Comparison of ENCODE assay signal across 1 fruit fly cellular context in the genomic region with DNA sequence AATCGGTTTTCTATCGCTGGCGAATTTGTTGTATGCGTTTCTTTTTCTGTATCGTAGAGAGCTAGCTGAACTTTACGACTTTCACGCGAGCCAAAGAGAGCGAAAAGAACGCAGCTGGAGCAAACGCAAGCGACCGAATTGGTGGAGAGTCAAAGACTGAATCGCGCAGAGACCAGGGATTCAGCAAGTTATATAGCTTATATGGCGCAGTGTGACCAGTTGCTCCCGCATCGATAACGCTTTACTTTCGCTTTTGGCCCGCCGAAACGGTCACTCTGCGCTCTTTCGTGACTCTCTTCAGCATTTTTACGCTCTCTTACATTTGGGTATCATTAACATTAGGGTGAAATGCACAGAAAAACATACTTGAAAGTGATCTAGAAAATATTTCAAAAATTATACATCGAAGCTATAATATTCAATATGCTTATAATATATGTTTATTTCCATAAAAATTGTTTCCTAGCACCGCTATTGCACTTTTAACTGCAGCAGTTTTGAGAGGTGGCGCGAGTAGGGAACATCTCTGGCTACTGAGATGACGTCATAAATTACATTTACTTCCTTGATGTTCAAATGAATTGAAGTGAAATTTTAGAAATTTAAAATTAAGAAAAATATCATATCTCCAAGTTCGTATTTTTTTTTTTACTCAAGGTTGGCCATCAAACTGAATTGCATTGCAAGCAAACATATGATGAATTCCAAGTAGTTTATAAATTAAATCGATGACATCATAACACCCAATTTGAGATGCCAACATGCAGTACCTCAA.
TF ChIP-seq lines count a peak whose summit lies in the region.

TSS of gene glec (minus strand) at position 169 of the 775 bp plus-strand sequence.

TF ChIP-seq in whole organism, embryonic, 481 proteins besides CTCF, POLR2A, EP300 and RAD21 (continued from another document and continues in another):
- no peak for TF ChIP-seq gcm2 (GFP tag; optimal IDR thresholded peaks at IDR 0.05; lab: Kevin White, UChicago)
- TF ChIP-seq lbe (GFP tag; optimal IDR thresholded peaks at IDR 0.05; lab: Kevin White, UChicago), result peak; percentile 19
- TF ChIP-seq CG7372 (GFP tag; IDR thresholded peaks at IDR 0.05; lab: Robert Waterston, UW), result no peak; the same call in 1 of the 2 replicates
- TF ChIP-seq CG34376 (GFP tag; optimal IDR thresholded peaks at IDR 0.05; lab: Kevin White, UChicago), result peak; percentile 28
- no peak for TF ChIP-seq jigr1 (GFP tag; IDR thresholded peaks at IDR 0.05; lab: Robert Waterston, UW)
- no peak for TF ChIP-seq NK7.1 (GFP tag; optimal IDR thresholded peaks at IDR 0.05; lab: Kevin White, UChicago)
- no peak for TF ChIP-seq fru (optimal IDR thresholded peaks at IDR 0.05; lab: Kevin White, UChicago)
- TF ChIP-seq ham (GFP tag; IDR thresholded peaks at IDR 0.05; lab: Robert Waterston, UW), result no peak
- TF ChIP-seq CG30403 (GFP tag; optimal IDR thresholded peaks at IDR 0.05; lab: Kevin White, UChicago), result peak; percentile 41
- TF ChIP-seq tgo (GFP tag; IDR thresholded peaks at IDR 0.05; lab: Robert Waterston, UW), result 0 out of 3 replicates have a peak, but pooled peaks have one; percentile 31
- TF ChIP-seq YL-1 (GFP tag; optimal IDR thresholded peaks at IDR 0.05; lab: Kevin White, UChicago), result peak; percentile 38
- no peak for TF ChIP-seq D (optimal IDR thresholded peaks at IDR 0.05; lab: Kevin White, UChicago)
- TF ChIP-seq D (GFP tag; optimal IDR thresholded peaks at IDR 0.05; lab: Kevin White, UChicago), result no peak
- peak; percentile 73; the same call in 2 of the 3 replicates for TF ChIP-seq otp (GFP tag; IDR thresholded peaks at IDR 0.05; lab: Robert Waterston, UW)
- TF ChIP-seq Scr (GFP tag; IDR thresholded peaks at IDR 0.05; lab: Robert Waterston, UW; ENCODE audit: partially characterized antibody), result peak; percentile 56
- no peak for TF ChIP-seq sd (tag; optimal IDR thresholded peaks at IDR 0.05; lab: Kevin White, UChicago)
- peak; percentile 31 for TF ChIP-seq Xbp1 (GFP tag; optimal IDR thresholded peaks at IDR 0.05; lab: Kevin White, UChicago)
- TF ChIP-seq unpg (GFP tag; optimal IDR thresholded peaks at IDR 0.05; lab: Kevin White, UChicago), result no peak
- no peak for TF ChIP-seq Oaz (GFP tag; IDR thresholded peaks at IDR 0.05; lab: Robert Waterston, UW)
- TF ChIP-seq schlank (tag; optimal IDR thresholded peaks at IDR 0.05; lab: Kevin White, UChicago), result peak; percentile 18
- TF ChIP-seq jing (GFP tag; optimal IDR thresholded peaks at IDR 0.05; lab: Kevin White, UChicago), result no peak
- peak; percentile 5; the same call in 1 of the 2 replicates for TF ChIP-seq Awh (GFP tag; IDR thresholded peaks at IDR 0.05; lab: Robert Waterston, UW)
- TF ChIP-seq CG10431 (GFP tag; optimal IDR thresholded peaks at IDR 0.05; lab: Kevin White, UChicago), result no peak
- TF ChIP-seq dan (GFP tag; IDR thresholded peaks at IDR 0.05; lab: Robert Waterston, UW), result no peak
- TF ChIP-seq H2.0 (GFP tag; IDR thresholded peaks at IDR 0.05; lab: Robert Waterston, UW), result no peak
- no peak for TF ChIP-seq lov (optimal IDR thresholded peaks at IDR 0.05; lab: Kevin White, UChicago)
- TF ChIP-seq lov (GFP tag; IDR thresholded peaks at IDR 0.05; lab: Robert Waterston, UW), result 0 out of 3 replicates have a peak, but pooled peaks have one; percentile 65
- TF ChIP-seq dm (GFP tag; optimal IDR thresholded peaks at IDR 0.05; lab: Kevin White, UChicago), result no peak
- no peak for TF ChIP-seq Ravus (GFP tag; IDR thresholded peaks at IDR 0.05; lab: Robert Waterston, UW)
- TF ChIP-seq ttk (GFP tag; IDR thresholded peaks at IDR 0.05; lab: Robert Waterston, UW), result peak; percentile 46; the same call in 1 of the 2 replicates
- TF ChIP-seq slp2 (GFP tag; optimal IDR thresholded peaks at IDR 0.05; lab: Kevin White, UChicago), result no peak
- TF ChIP-seq Gsc (GFP tag; IDR thresholded peaks at IDR 0.05; lab: Robert Waterston, UW), result no peak
- peak; percentile 42; the same call in 1 of the 3 replicates for TF ChIP-seq zen2 (GFP tag; IDR thresholded peaks at IDR 0.05; lab: Robert Waterston, UW; ENCODE audit: partially characterized antibody)
- no peak for TF ChIP-seq Usf (GFP tag; optimal IDR thresholded peaks at IDR 0.05; lab: Kevin White, UChicago)
- no peak for TF ChIP-seq Mes4 (GFP tag; optimal IDR thresholded peaks at IDR 0.05; lab: Kevin White, UChicago)
- TF ChIP-seq CG8924 (tag; optimal IDR thresholded peaks at IDR 0.05; lab: Kevin White, UChicago), result peak; percentile 52
- peak; percentile 75 for TF ChIP-seq rib (GFP tag; IDR thresholded peaks at IDR 0.05; lab: Robert Waterston, UW)
- TF ChIP-seq Max (GFP tag; optimal IDR thresholded peaks at IDR 0.05; lab: Kevin White, UChicago), result peak; percentile 19
- no peak for TF ChIP-seq Taf1 (GFP tag; IDR thresholded peaks at IDR 0.05; lab: Robert Waterston, UW)
- peak; percentile 48 for TF ChIP-seq CG1602 (GFP tag; optimal IDR thresholded peaks at IDR 0.05; lab: Kevin White, UChicago)
- TF ChIP-seq CG1792 (GFP tag; optimal IDR thresholded peaks at IDR 0.05; lab: Kevin White, UChicago), result peak; percentile 7
- no peak for TF ChIP-seq pho (GFP tag; optimal IDR thresholded peaks at IDR 0.05; lab: Kevin White, UChicago)
- TF ChIP-seq CG30431 (GFP tag; optimal IDR thresholded peaks at IDR 0.05; lab: Kevin White, UChicago), result no peak
- TF ChIP-seq stc (GFP tag; IDR thresholded peaks at IDR 0.05; lab: Robert Waterston, UW), result no peak; the same call in none of the 2 replicates
- TF ChIP-seq CG14710 (tag; optimal IDR thresholded peaks at IDR 0.05; lab: Kevin White, UChicago), result peak; percentile 6
- peak; percentile 69 for TF ChIP-seq caup (GFP tag; optimal IDR thresholded peaks at IDR 0.05; lab: Kevin White, UChicago; ENCODE audit: severe bottlenecking)
- TF ChIP-seq Aef1 (GFP tag; IDR thresholded peaks at IDR 0.05; lab: Robert Waterston, UW), result no peak
- peak; percentile 16; the same call in 1 of the 2 replicates for TF ChIP-seq Atf6 (GFP tag; IDR thresholded peaks at IDR 0.05; lab: Robert Waterston, UW)
- no peak for TF ChIP-seq Atf-2 (GFP tag; optimal IDR thresholded peaks at IDR 0.05; lab: Kevin White, UChicago)
- no peak for TF ChIP-seq bab2 (GFP tag; optimal IDR thresholded peaks at IDR 0.05; lab: Kevin White, UChicago)
- peak; percentile 48 for TF ChIP-seq CG2875 (GFP tag; optimal IDR thresholded peaks at IDR 0.05; lab: Kevin White, UChicago)
- TF ChIP-seq CG13123 (GFP tag; optimal IDR thresholded peaks at IDR 0.05; lab: Kevin White, UChicago), result no peak
- peak; percentile 73 for TF ChIP-seq Opbp (GFP tag; IDR thresholded peaks at IDR 0.05; lab: Robert Waterston, UW; ENCODE audit: partially characterized antibody)
- peak; percentile 45; the same call in 1 of the 2 replicates for TF ChIP-seq ara (GFP tag; IDR thresholded peaks at IDR 0.05; lab: Robert Waterston, UW)
- 0 out of 3 replicates have a peak, but pooled peaks have one; percentile 24 for TF ChIP-seq Doc3 (GFP tag; IDR thresholded peaks at IDR 0.05; lab: Robert Waterston, UW; ENCODE audit: partially characterized antibody)
- no peak for TF ChIP-seq CG6683 (GFP tag; optimal IDR thresholded peaks at IDR 0.05; lab: Kevin White, UChicago)
- no peak; the same call in 2 of the 3 replicates for TF ChIP-seq B-H1 (GFP tag; IDR thresholded peaks at IDR 0.05; lab: Robert Waterston, UW)
- no peak for TF ChIP-seq CG6654 (GFP tag; optimal IDR thresholded peaks at IDR 0.05; lab: Kevin White, UChicago)
- peak; percentile 63; the same call in 1 of the 3 replicates for TF ChIP-seq Dbx (GFP tag; IDR thresholded peaks at IDR 0.05; lab: Robert Waterston, UW)
- TF ChIP-seq nerfin-2 (GFP tag; IDR thresholded peaks at IDR 0.05; lab: Robert Waterston, UW; ENCODE audit: partially characterized antibody), result peak; percentile 33; the same call in 1 of the 2 replicates
- TF ChIP-seq Vsx1 (GFP tag; optimal IDR thresholded peaks at IDR 0.05; lab: Kevin White, UChicago), result no peak
- no peak for TF ChIP-seq CG6254 (GFP tag; optimal IDR thresholded peaks at IDR 0.05; lab: Kevin White, UChicago)
- peak; percentile 50; the same call in 2 of the 3 replicates for TF ChIP-seq CG11695 (GFP tag; IDR thresholded peaks at IDR 0.05; lab: Robert Waterston, UW)
- TF ChIP-seq CG13894 (tag; optimal IDR thresholded peaks at IDR 0.05; lab: Kevin White, UChicago), result peak; percentile 70
- 0 out of 2 replicates have a peak, but pooled peaks have one; percentile 11 for TF ChIP-seq CG6272 (GFP tag; IDR thresholded peaks at IDR 0.05; lab: Robert Waterston, UW)
- no peak for TF ChIP-seq CG9876 (GFP tag; optimal IDR thresholded peaks at IDR 0.05; lab: Kevin White, UChicago)
- peak; percentile 45; the same call in 1 of the 2 replicates for TF ChIP-seq CG1024 (GFP tag; IDR thresholded peaks at IDR 0.05; lab: Robert Waterston, UW)
- peak; percentile 46 for TF ChIP-seq nom (GFP tag; optimal IDR thresholded peaks at IDR 0.05; lab: Kevin White, UChicago)
- no peak for TF ChIP-seq ac (GFP tag; optimal IDR thresholded peaks at IDR 0.05; lab: Kevin White, UChicago)
- peak; percentile 28 for TF ChIP-seq NfI (GFP tag; optimal IDR thresholded peaks at IDR 0.05; lab: Kevin White, UChicago)
- peak; percentile 36 for TF ChIP-seq CG6854 (GFP tag; optimal IDR thresholded peaks at IDR 0.05; lab: Kevin White, UChicago)
- TF ChIP-seq p53 (GFP tag; optimal IDR thresholded peaks at IDR 0.05; lab: Kevin White, UChicago), result no peak
- no peak for TF ChIP-seq kah (GFP tag; optimal IDR thresholded peaks at IDR 0.05; lab: Kevin White, UChicago)
- no peak for TF ChIP-seq CG31365 (tag; optimal IDR thresholded peaks at IDR 0.05; lab: Kevin White, UChicago)
- peak; percentile 96 for TF ChIP-seq chm (GFP tag; IDR thresholded peaks at IDR 0.05; lab: Robert Waterston, UW)
- TF ChIP-seq BEAF-32 (GFP tag; optimal IDR thresholded peaks at IDR 0.05; lab: Kevin White, UChicago), result peak; percentile 7
- no peak for TF ChIP-seq Nf-YB (GFP tag; optimal IDR thresholded peaks at IDR 0.05; lab: Kevin White, UChicago)
- peak; percentile 37 for TF ChIP-seq CG18262 (tag; optimal IDR thresholded peaks at IDR 0.05; lab: Kevin White, UChicago)
- TF ChIP-seq CG16813 (GFP tag; IDR thresholded peaks at IDR 0.05; lab: Robert Waterston, UW; ENCODE audit: partially characterized antibody), result peak; percentile 50; the same call in 2 of the 3 replicates
- TF ChIP-seq CG3995 (GFP tag; optimal IDR thresholded peaks at IDR 0.05; lab: Kevin White, UChicago), result no peak
- no peak for TF ChIP-seq danr (GFP tag; IDR thresholded peaks at IDR 0.05; lab: Robert Waterston, UW)
- no peak for TF ChIP-seq Bteb2 (GFP tag; optimal IDR thresholded peaks at IDR 0.05; lab: Kevin White, UChicago)
- peak; percentile 34 for TF ChIP-seq Deaf1 (tag; optimal IDR thresholded peaks at IDR 0.05; lab: Kevin White, UChicago)
- peak; percentile 63 for TF ChIP-seq CG32532 (GFP tag; IDR thresholded peaks at IDR 0.05; lab: Robert Waterston, UW)
- no peak for TF ChIP-seq CG10959 (GFP tag; IDR thresholded peaks at IDR 0.05; lab: Robert Waterston, UW)
- no peak for TF ChIP-seq da (GFP tag; optimal IDR thresholded peaks at IDR 0.05; lab: Kevin White, UChicago)
- TF ChIP-seq lmd (GFP tag; IDR thresholded peaks at IDR 0.05; lab: Robert Waterston, UW), result no peak; the same call in 1 of the 2 replicates
- TF ChIP-seq CG15073 (GFP tag; optimal IDR thresholded peaks at IDR 0.05; lab: Kevin White, UChicago), result no peak
- peak; percentile 53 for TF ChIP-seq CG13775 (GFP tag; optimal IDR thresholded peaks at IDR 0.05; lab: Kevin White, UChicago)
- TF ChIP-seq gt (GFP tag; IDR thresholded peaks at IDR 0.05; lab: Robert Waterston, UW), result no peak
- TF ChIP-seq Fer1 (GFP tag; optimal IDR thresholded peaks at IDR 0.05; lab: Kevin White, UChicago), result peak; percentile 60
- TF ChIP-seq gce (GFP tag; IDR thresholded peaks at IDR 0.05; lab: Robert Waterston, UW), result peak; percentile 68; the same call in 2 of the 3 replicates
- peak; percentile 16 for TF ChIP-seq CG12942 (GFP tag; optimal IDR thresholded peaks at IDR 0.05; lab: Kevin White, UChicago)
- no peak; the same call in 2 of the 3 replicates for TF ChIP-seq CG14050 (GFP tag; IDR thresholded peaks at IDR 0.05; lab: Robert Waterston, UW)
- peak; percentile 86 for TF ChIP-seq NC2α (GFP tag; optimal IDR thresholded peaks at IDR 0.05; lab: Kevin White, UChicago)
- TF ChIP-seq CG8388 (GFP tag; optimal IDR thresholded peaks at IDR 0.05; lab: Kevin White, UChicago), result peak; percentile 16
- peak; percentile 36 for TF ChIP-seq sug (tag; optimal IDR thresholded peaks at IDR 0.05; lab: Kevin White, UChicago)
- no peak for TF ChIP-seq CG2712 (tag; optimal IDR thresholded peaks at IDR 0.05; lab: Kevin White, UChicago)
- no peak for TF ChIP-seq z (GFP tag; IDR thresholded peaks at IDR 0.05; lab: Robert Waterston, UW)
- no peak for TF ChIP-seq CG3726 (GFP tag; IDR thresholded peaks at IDR 0.05; lab: Robert Waterston, UW)
- TF ChIP-seq CG10321 (GFP tag; IDR thresholded peaks at IDR 0.05; lab: Robert Waterston, UW), result no peak
- TF ChIP-seq twi (tag; optimal IDR thresholded peaks at IDR 0.05; lab: Kevin White, UChicago), result no peak
- TF ChIP-seq corto (GFP tag; optimal IDR thresholded peaks at IDR 0.05; lab: Kevin White, UChicago), result peak; percentile 62
- no peak for TF ChIP-seq Poxn (GFP tag; IDR thresholded peaks at IDR 0.05; lab: Robert Waterston, UW)
- no peak for TF ChIP-seq Lhr (GFP tag; optimal IDR thresholded peaks at IDR 0.05; lab: Kevin White, UChicago)
- TF ChIP-seq CG30020 (tag; optimal IDR thresholded peaks at IDR 0.05; lab: Kevin White, UChicago), result no peak
- no peak for TF ChIP-seq hb (GFP tag; IDR thresholded peaks at IDR 0.05; lab: Robert Waterston, UW; ENCODE audit: partially characterized antibody)
- no peak for TF ChIP-seq Bdp1 (GFP tag; optimal IDR thresholded peaks at IDR 0.05; lab: Kevin White, UChicago)
- TF ChIP-seq nau (GFP tag; optimal IDR thresholded peaks at IDR 0.05; lab: Kevin White, UChicago), result no peak
- TF ChIP-seq Stat92E (GFP tag; optimal IDR thresholded peaks at IDR 0.05; lab: Kevin White, UChicago), result peak in 1 of 3 experiments; percentile 79
- no peak for TF ChIP-seq fu2 (GFP tag; optimal IDR thresholded peaks at IDR 0.05; lab: Kevin White, UChicago)
- TF ChIP-seq grn (GFP tag; optimal IDR thresholded peaks at IDR 0.05; lab: Kevin White, UChicago), result peak; percentile 7
- no peak for TF ChIP-seq cato (GFP tag; optimal IDR thresholded peaks at IDR 0.05; lab: Kevin White, UChicago; ENCODE audit: borderline replicate concordance)
- peak; percentile 59; the same call in 1 of the 3 replicates for TF ChIP-seq so (GFP tag; IDR thresholded peaks at IDR 0.05; lab: Robert Waterston, UW)
- TF ChIP-seq TFAM (GFP tag; optimal IDR thresholded peaks at IDR 0.05; lab: Kevin White, UChicago), result no peak
- peak; percentile 65; the same call in 1 of the 3 replicates for TF ChIP-seq CG34422 (GFP tag; IDR thresholded peaks at IDR 0.05; lab: Robert Waterston, UW)
- peak; percentile 82 for TF ChIP-seq row (GFP tag; IDR thresholded peaks at IDR 0.05; lab: Robert Waterston, UW)
- no peak for TF ChIP-seq CG7786 (GFP tag; optimal IDR thresholded peaks at IDR 0.05; lab: Kevin White, UChicago)
- peak; percentile 8 for TF ChIP-seq B-H2 (GFP tag; optimal IDR thresholded peaks at IDR 0.05; lab: Kevin White, UChicago)
- TF ChIP-seq slou (GFP tag; optimal IDR thresholded peaks at IDR 0.05; lab: Kevin White, UChicago), result no peak
